Fruit fly (Drosophila melanogaster) whole organism, embryonic: Measurements from ENCODE around the gene CG15283.

Experiments used
- Aef1 ChIP-seq: fragments of 200-800 bp; sonication (Bioruptor generic); IDR thresholded peaks from 3 replicates; pipeline ENCODE4 v1.3.6; 2022; ENCODE audit warnings: missing biosample characterization, missing genetic modification characterization
- Atf6 ChIP-seq: fragments of 200-800 bp; sonication (Bioruptor generic); IDR thresholded peaks from 2 replicates; pipeline ENCODE4 v1.3.6; 2022; ENCODE audit warnings: missing biosample characterization, missing genetic modification characterization
- CG10209 ChIP-seq: fragments of 200-800 bp; sonication (Bioruptor generic); optimal IDR thresholded peaks from 3 replicates; lab custom pipeline; 2017; ENCODE audit warnings: missing biosample characterization, mild to moderate bottlenecking, missing genetic modification characterization, missing genetic modification reagents
- CG10959 ChIP-seq: fragments of 200-800 bp; sonication (Bioruptor generic); IDR thresholded peaks from 2 replicates; pipeline ENCODE4 v1.3.6; 2022; ENCODE audit warnings: missing biosample characterization, missing genetic modification characterization
- CG11696 ChIP-seq: fragments of 200-800 bp; sonication (Bioruptor generic); IDR thresholded peaks from 2 replicates; pipeline ENCODE4 v1.3.6; 2022; ENCODE audit warnings: missing biosample characterization, missing genetic modification characterization
- CG12391 ChIP-seq: fragments of 200-800 bp; sonication (Bioruptor generic); optimal IDR thresholded peaks from 3 replicates; lab custom pipeline; 2018; ENCODE audit warnings: missing biosample characterization, mild to moderate bottlenecking, missing genetic modification characterization, moderate library complexity
- CG12744 ChIP-seq: fragments of 200-800 bp; sonication (Bioruptor generic); optimal IDR thresholded peaks from 2 replicates; lab custom pipeline; 2016; ENCODE audit warnings: missing biosample characterization, missing genetic modification characterization
- CG16813 ChIP-seq: fragments of 200-800 bp; sonication (Bioruptor generic); IDR thresholded peaks from 3 replicates; pipeline ENCODE4 v1.3.6; 2022; ENCODE audit warnings: missing biosample characterization, missing genetic modification characterization; ENCODE audit not compliant: partially characterized antibody
- CG17361 ChIP-seq: fragments of 200-800 bp; sonication (Bioruptor generic); IDR thresholded peaks from 3 replicates; pipeline ENCODE4 v1.3.6; 2022; ENCODE audit warnings: missing biosample characterization, missing genetic modification characterization
- CG17612 ChIP-seq: fragments of 200-800 bp; sonication (Bioruptor generic); IDR thresholded peaks from 2 replicates; pipeline ENCODE4 v1.3.6; 2022; ENCODE audit warnings: missing biosample characterization, missing genetic modification characterization
- CG32767 ChIP-seq: fragments of 200-800 bp; sonication (Bioruptor generic); IDR thresholded peaks from 2 replicates; pipeline ENCODE4 v1.3.6; 2022; ENCODE audit warnings: missing biosample characterization, missing genetic modification characterization
- CG33557 ChIP-seq: fragments of 200-800 bp; sonication (Bioruptor generic); optimal IDR thresholded peaks from 2 replicates; lab custom pipeline; 2019; ENCODE audit warnings: missing biosample characterization, mild to moderate bottlenecking, missing genetic modification characterization, moderate library complexity
- CG4424 ChIP-seq: fragments of 200-800 bp; sonication (Bioruptor generic); optimal IDR thresholded peaks from 3 replicates; lab custom pipeline; 2016; ENCODE audit warnings: missing biosample characterization, missing genetic modification characterization
- CG4854 ChIP-seq: fragments of 200-800 bp; sonication (Bioruptor generic); optimal IDR thresholded peaks from 2 replicates; lab custom pipeline; 2016; ENCODE audit warnings: missing biosample characterization, missing genetic modification characterization, inconsistent platforms
- CG6175 ChIP-seq: fragments of 200-800 bp; sonication (Bioruptor generic); IDR thresholded peaks from 3 replicates; pipeline ENCODE4 v1.3.6; 2022; ENCODE audit warnings: missing biosample characterization, missing genetic modification characterization
- CG7839 ChIP-seq: fragments of 200-800 bp; sonication (Bioruptor generic); optimal IDR thresholded peaks from 3 replicates; lab custom pipeline; 2018; ENCODE audit warnings: missing biosample characterization, mild to moderate bottlenecking, missing genetic modification characterization, moderate library complexity
- CG7963 ChIP-seq: fragments of 200-800 bp; sonication (Bioruptor generic); IDR thresholded peaks from 3 replicates; pipeline ENCODE4 v1.3.6; 2022; ENCODE audit warnings: missing biosample characterization, missing genetic modification characterization; ENCODE audit not compliant: partially characterized antibody
- CG9876 ChIP-seq: fragments of 200-800 bp; sonication (Bioruptor generic); optimal IDR thresholded peaks from 2 replicates; lab custom pipeline; 2016; ENCODE audit warnings: missing biosample characterization, missing genetic modification characterization
- CHES-1-like ChIP-seq: fragments of 200-800 bp; sonication (Bioruptor generic); optimal IDR thresholded peaks from 2 replicates; lab custom pipeline; 2016; ENCODE audit warnings: missing biosample characterization, missing genetic modification characterization
- Dbx ChIP-seq: fragments of 200-800 bp; sonication (Bioruptor generic); IDR thresholded peaks from 3 replicates; pipeline ENCODE4 v1.3.6; 2022; ENCODE audit warnings: missing biosample characterization, missing genetic modification characterization
- GATAe ChIP-seq: fragments of 200-800 bp; sonication (Bioruptor generic); conservative IDR thresholded peaks from 2 replicates; pipeline ENCODE4 v1.3.6; 2022; ENCODE audit warnings: missing biosample characterization, missing genetic modification characterization
- Max ChIP-seq: fragments of 200-800 bp; sonication (Bioruptor generic); optimal IDR thresholded peaks from 2 replicates; lab custom pipeline; 2016; ENCODE audit warnings: missing biosample characterization, mild to moderate bottlenecking, missing genetic modification characterization
- NfI ChIP-seq: fragments of 200-800 bp; sonication (Bioruptor generic); optimal IDR thresholded peaks from 3 replicates; lab custom pipeline; 2018; ENCODE audit warnings: missing biosample characterization, mild to moderate bottlenecking, missing genetic modification characterization, moderate library complexity
- Scr ChIP-seq: fragments of 200-800 bp; sonication (Bioruptor generic); IDR thresholded peaks from 2 replicates; pipeline ENCODE4 v1.3.6; 2022; ENCODE audit warnings: missing biosample characterization, missing genetic modification characterization; ENCODE audit not compliant: partially characterized antibody
- ap ChIP-seq: fragments of 200-800 bp; sonication (Bioruptor generic); IDR thresholded peaks from 2 replicates; pipeline ENCODE4 v1.3.6; 2022; ENCODE audit warnings: missing biosample characterization, missing genetic modification characterization
- ara ChIP-seq: fragments of 200-800 bp; sonication (Bioruptor generic); IDR thresholded peaks from 2 replicates; pipeline ENCODE4 v1.3.6; 2022; ENCODE audit warnings: missing biosample characterization, missing genetic modification characterization
- ase ChIP-seq: fragments of 200-800 bp; sonication (Bioruptor generic); IDR thresholded peaks from 3 replicates; pipeline ENCODE4 v1.3.6; 2022; ENCODE audit warnings: missing biosample characterization, missing genetic modification characterization
- cato ChIP-seq: fragments of 200-800 bp; sonication (Bioruptor generic); optimal IDR thresholded peaks from 2 replicates; lab custom pipeline; 2016; ENCODE audit warnings: missing biosample characterization, missing genetic modification characterization, borderline replicate concordance
- caup ChIP-seq: fragments of 200-800 bp; sonication (Bioruptor generic); optimal IDR thresholded peaks from 3 replicates; lab custom pipeline; 2017; ENCODE audit warnings: missing biosample characterization, mild to moderate bottlenecking, missing genetic modification characterization, moderate library complexity; ENCODE audit not compliant: severe bottlenecking
- chn ChIP-seq: fragments of 200-800 bp; sonication (Bioruptor generic); optimal IDR thresholded peaks from 2 replicates; lab custom pipeline; 2016; ENCODE audit warnings: missing biosample characterization, missing genetic modification characterization
- ci ChIP-seq: fragments of 200-800 bp; sonication (Bioruptor generic); IDR thresholded peaks from 3 replicates; pipeline ENCODE4 v1.3.6; 2022; ENCODE audit warnings: missing biosample characterization, missing genetic modification characterization
- gce ChIP-seq: fragments of 200-800 bp; sonication (Bioruptor generic); IDR thresholded peaks from 3 replicates; pipeline ENCODE4 v1.3.6; 2022; ENCODE audit warnings: missing biosample characterization, missing genetic modification characterization
- gsb-n ChIP-seq: fragments of 200-800 bp; sonication (Bioruptor generic); optimal IDR thresholded peaks from 3 replicates; lab custom pipeline; 2018; ENCODE audit warnings: missing biosample characterization, mild to moderate bottlenecking, missing genetic modification characterization
- hkb ChIP-seq, 2 experiments: fragments of 200-800 bp in 1 of 2; fragments of >200 bp in 1 of 2; sonication (Bioruptor generic) in 1 of 2; IDR thresholded peaks in 1 of 2; optimal IDR thresholded peaks in 1 of 2; 2 replicates each; pipeline versions ENCODE4 v1.3.6 to Lab custom; 2017 to 2022; ENCODE audit warnings: missing biosample characterization in 1 of 2, missing genetic modification characterization in 1 of 2
- lbe ChIP-seq: fragments of 200-800 bp; sonication (Bioruptor generic); optimal IDR thresholded peaks from 2 replicates; lab custom pipeline; 2016; ENCODE audit warnings: missing biosample characterization, mild to moderate bottlenecking, missing genetic modification characterization
- lmd ChIP-seq: fragments of 200-800 bp; sonication (Bioruptor generic); IDR thresholded peaks from 2 replicates; pipeline ENCODE4 v1.3.6; 2022; ENCODE audit warnings: missing biosample characterization, missing genetic modification characterization
- mirr ChIP-seq: fragments of 200-800 bp; sonication (Bioruptor generic); optimal IDR thresholded peaks from 3 replicates; lab custom pipeline; 2018; ENCODE audit warnings: missing biosample characterization, mild to moderate bottlenecking, missing genetic modification characterization
- mld ChIP-seq: fragments of 200-800 bp; sonication (Bioruptor generic); IDR thresholded peaks from 3 replicates; pipeline ENCODE4 v1.3.6; 2022; ENCODE audit warnings: missing biosample characterization, missing genetic modification characterization; ENCODE audit not compliant: partially characterized antibody
- oc ChIP-seq: fragments of 200-800 bp; sonication (Bioruptor generic); optimal IDR thresholded peaks from 2 replicates; lab custom pipeline; 2018; ENCODE audit warnings: missing biosample characterization, mild to moderate bottlenecking, missing genetic modification characterization, moderate library complexity
- phol ChIP-seq: fragments of 200-800 bp; sonication (Bioruptor generic); optimal IDR thresholded peaks from 3 replicates; lab custom pipeline; 2018; ENCODE audit warnings: missing biosample characterization, mild to moderate bottlenecking, missing genetic modification characterization, moderate library complexity
- run ChIP-seq: fragments of 200-800 bp; sonication (Bioruptor generic); optimal IDR thresholded peaks from 3 replicates; lab custom pipeline; 2018; ENCODE audit warnings: missing biosample characterization, mild to moderate bottlenecking, missing genetic modification characterization
- so ChIP-seq: fragments of 200-800 bp; sonication (Bioruptor generic); IDR thresholded peaks from 3 replicates; pipeline ENCODE4 v1.3.6; 2022; ENCODE audit warnings: missing biosample characterization, missing genetic modification characterization
- sob ChIP-seq: fragments of 200-800 bp; sonication (Bioruptor generic); IDR thresholded peaks from 2 replicates; pipeline ENCODE4 v1.3.6; 2022; ENCODE audit warnings: missing biosample characterization, missing genetic modification characterization
- unc-4 ChIP-seq: fragments of 200-800 bp; sonication (Bioruptor generic); IDR thresholded peaks from 2 replicates; pipeline ENCODE4 v1.3.6; 2022; ENCODE audit warnings: missing biosample characterization, missing genetic modification characterization; ENCODE audit not compliant: partially characterized antibody
- zfh1 ChIP-seq: fragments of 200-800 bp; sonication (Bioruptor generic); IDR thresholded peaks from 3 replicates; pipeline ENCODE4 v1.3.6; 2022; ENCODE audit warnings: missing biosample characterization, missing genetic modification characterization

The CG15283 gene

dm6 chr2L:14490097-14491070 is 39.7 kb upstream of the CG15283 start, which contains the start of gene noc (continued):
- TF ChIP-seq Dbx (GFP tag; lab: Robert Waterston, UW): peak; percentile 19; the same call in 1 of the 3 replicates
- peak; percentile 84 for TF ChIP-seq ci (GFP tag; lab: Robert Waterston, UW)
- peak; percentile 98 for TF ChIP-seq CG4424
- TF ChIP-seq CG12744 (GFP tag; lab: Kevin White, UChicago): peak; percentile 11
- TF ChIP-seq CG32767: peak; percentile 44; the same call in 1 of the 2 replicates
- peak; percentile 19 for TF ChIP-seq CG10209 (GFP tag; lab: Kevin White, UChicago)
- TF ChIP-seq CG17361: 0 out of 3 replicates have a peak, but pooled peaks have one; percentile 15
- TF ChIP-seq so (GFP tag; lab: Robert Waterston, UW): peak; percentile 59; the same call in 2 of the 3 replicates
- 0 out of 2 replicates have a peak, but pooled peaks have one; percentile 8 for TF ChIP-seq CG17612 (GFP tag; lab: Robert Waterston, UW)
- peak; percentile 77 for TF ChIP-seq run
- TF ChIP-seq GATAe (GFP tag; lab: Robert Waterston, UW): no peak
- TF ChIP-seq ara: peak; percentile 33; the same call in 1 of the 2 replicates
- TF ChIP-seq CG33557: peak; percentile 14
- peak; percentile 75; the same call in 2 of the 3 replicates for TF ChIP-seq gce (GFP tag; lab: Robert Waterston, UW)
- peak; percentile 10 for TF ChIP-seq oc (tag; lab: Kevin White, UChicago)
- peak; percentile 69 for TF ChIP-seq mirr (GFP tag; lab: Kevin White, UChicago)
- TF ChIP-seq phol (tag; lab: Kevin White, UChicago): peak; percentile 94
- TF ChIP-seq Max (GFP tag; lab: Kevin White, UChicago): no peak
- peak; percentile 59 for TF ChIP-seq unc-4
- 0 out of 2 replicates have a peak, but pooled peaks have one; percentile 7 for TF ChIP-seq CG11696
- 0 out of 3 replicates have a peak, but pooled peaks have one; percentile 16 for TF ChIP-seq CG16813
- no peak; the same call in 1 of the 2 replicates for TF ChIP-seq ap (GFP tag; lab: Robert Waterston, UW)
- peak; percentile 68; the same call in 2 of the 3 replicates for TF ChIP-seq zfh1 (GFP tag; lab: Robert Waterston, UW)
- peak; percentile 67 for TF ChIP-seq caup
- TF ChIP-seq gsb-n (tag; lab: Kevin White, UChicago): peak; percentile 24
- TF ChIP-seq Atf6 (GFP tag; lab: Robert Waterston, UW): 0 out of 2 replicates have a peak, but pooled peaks have one; percentile 16
- TF ChIP-seq Scr (GFP tag; lab: Robert Waterston, UW): 0 out of 2 replicates have a peak, but pooled peaks have one; percentile 47
- TF ChIP-seq lbe: peak; percentile 77
- peak; percentile 13 for TF ChIP-seq CG9876 (GFP tag; lab: Kevin White, UChicago)
- TF ChIP-seq CG7963 (GFP tag; lab: Robert Waterston, UW): no peak
- TF ChIP-seq NfI (GFP tag; lab: Kevin White, UChicago): peak; percentile 19
- peak; percentile 28 for TF ChIP-seq chn (GFP tag; lab: Kevin White, UChicago)
- TF ChIP-seq cato (GFP tag; lab: Kevin White, UChicago): no peak
- peak; percentile 71; the same call in 1 of the 3 replicates for TF ChIP-seq CG6175 (GFP tag; lab: Robert Waterston, UW)
- TF ChIP-seq CG12391: peak; percentile 32
- peak; percentile 36; the same call in 1 of the 2 replicates for TF ChIP-seq sob (GFP tag; lab: Robert Waterston, UW)
- TF ChIP-seq lmd (GFP tag; lab: Robert Waterston, UW): no peak
- TF ChIP-seq CHES-1-like (GFP tag; lab: Kevin White, UChicago): peak; percentile 34
- peak; percentile 9 for TF ChIP-seq hkb (optimal IDR thresholded peaks at IDR 0.05; lab: Kevin White, UChicago)
- TF ChIP-seq hkb (GFP tag; IDR thresholded peaks at IDR 0.05; lab: Robert Waterston, UW): peak; percentile 41; the same call in 1 of the 2 replicates
- TF ChIP-seq CG10959 (GFP tag; lab: Robert Waterston, UW): peak; percentile 22; the same call in 1 of the 2 replicates
- TF ChIP-seq mld (GFP tag; lab: Robert Waterston, UW): peak; percentile 62; the same call in 2 of the 3 replicates
- peak; percentile 42 for TF ChIP-seq CG7839 (tag; lab: Kevin White, UChicago)
- TF ChIP-seq ase (GFP tag; lab: Robert Waterston, UW): 0 out of 3 replicates have a peak, but pooled peaks have one; percentile 20
- peak; percentile 1 for TF ChIP-seq CG4854 (GFP tag; lab: Kevin White, UChicago)
- peak; percentile 29; the same call in 1 of the 3 replicates for TF ChIP-seq Aef1
